Fruit fly (Drosophila melanogaster) whole organism, wandering third instar larva: ENCODE results near the gene Mkrn1.

Experiments used
- CrebA ChIP-seq: fragments of 200-800 bp; sonication (Bioruptor generic); optimal IDR thresholded peaks from 2 replicates; lab custom pipeline; 2016; ENCODE audit warnings: missing biosample characterization, mild to moderate bottlenecking, missing genetic modification characterization, borderline replicate concordance
- Rel ChIP-seq, 2 experiments: fragments of 200-800 bp; sonication (Bioruptor generic) in 1 of 2; optimal IDR thresholded peaks; 2 replicates in 1 of 2; 3 replicates in 1 of 2; lab custom pipeline; 2016 to 2019; ENCODE audit warnings: mild to moderate bottlenecking in 2 of 2, missing biosample characterization in 2 of 2, missing genetic modification characterization in 2 of 2, moderate library complexity in 1 of 2
- br ChIP-seq: fragments of 200-800 bp; sonication (Bioruptor generic); optimal IDR thresholded peaks from 2 replicates; lab custom pipeline; 2016; ENCODE audit warnings: missing biosample characterization, missing genetic modification characterization
- brk ChIP-seq: fragments of 200-800 bp; sonication (Bioruptor generic); optimal IDR thresholded peaks from 2 replicates; lab custom pipeline; 2016; ENCODE audit warnings: missing biosample characterization, mild to moderate bottlenecking, missing genetic modification characterization
- psq ChIP-seq: fragments of 200-800 bp; sonication (Bioruptor generic); optimal IDR thresholded peaks from 3 replicates; lab custom pipeline; 2017; ENCODE audit warnings: missing biosample characterization, mild to moderate bottlenecking, missing genetic modification characterization, moderate library complexity
- usp ChIP-seq: fragments of >200 bp; optimal IDR thresholded peaks from 2 replicates; lab custom pipeline; 2017; ENCODE audit warnings: missing biosample characterization, missing genetic modification characterization

DNA sequence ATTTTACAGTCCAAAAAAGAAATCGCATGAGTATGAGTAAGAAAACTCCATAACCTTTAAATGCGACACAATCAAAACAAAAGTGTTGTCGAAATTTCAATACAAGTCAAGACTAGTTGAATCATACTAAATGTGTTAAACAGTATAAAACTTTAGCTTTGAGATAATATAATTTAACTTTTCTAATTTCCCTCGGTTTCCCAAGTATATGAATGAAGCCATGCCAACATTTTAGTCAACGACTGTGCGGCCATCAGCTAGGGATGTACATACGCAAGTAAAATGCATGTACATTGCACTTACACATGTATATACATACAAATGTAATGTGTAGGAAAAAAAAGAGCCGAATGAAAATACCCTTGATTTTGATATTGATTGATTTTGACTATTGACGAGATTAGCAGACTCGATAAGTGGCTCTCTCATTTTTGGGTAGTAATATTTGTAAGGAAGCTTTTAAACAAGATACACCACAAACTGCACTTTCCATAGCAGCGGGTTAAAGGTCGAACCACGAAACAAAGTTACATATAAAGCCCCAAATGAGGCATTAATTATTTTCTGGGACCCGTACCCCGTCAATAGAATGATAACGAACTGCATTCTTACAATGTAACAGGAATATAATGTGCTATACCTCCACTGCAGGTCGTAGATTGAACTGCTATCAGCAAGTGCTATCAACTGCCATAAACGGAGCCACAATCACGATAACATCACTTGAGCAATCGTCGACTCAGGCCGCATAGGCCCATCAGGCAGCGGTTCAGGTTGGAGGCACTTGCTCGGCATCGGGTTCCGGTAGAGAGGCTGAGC is 9.2 kb downstream of the Mkrn1 start:
- TF ChIP-seq psq (GFP tag; lab: Kevin White, UChicago) (peak; percentile 15), usp (GFP tag; lab: Kevin White, UChicago) (no peak), brk (GFP tag; lab: Kevin White, UChicago) (no peak), br (no peak), CrebA (GFP tag; lab: Kevin White, UChicago) (no peak), Rel (GFP tag; optimal IDR thresholded peaks at IDR 0.05; lab: Kevin White, UChicago) (no peak), Rel (tag; optimal IDR thresholded peaks at IDR 0.05; lab: Kevin White, UChicago) (no peak)
